Fruit fly (Drosophila melanogaster): ENCODE results near the gene CG43169.

CG43169 gene

DNA sequence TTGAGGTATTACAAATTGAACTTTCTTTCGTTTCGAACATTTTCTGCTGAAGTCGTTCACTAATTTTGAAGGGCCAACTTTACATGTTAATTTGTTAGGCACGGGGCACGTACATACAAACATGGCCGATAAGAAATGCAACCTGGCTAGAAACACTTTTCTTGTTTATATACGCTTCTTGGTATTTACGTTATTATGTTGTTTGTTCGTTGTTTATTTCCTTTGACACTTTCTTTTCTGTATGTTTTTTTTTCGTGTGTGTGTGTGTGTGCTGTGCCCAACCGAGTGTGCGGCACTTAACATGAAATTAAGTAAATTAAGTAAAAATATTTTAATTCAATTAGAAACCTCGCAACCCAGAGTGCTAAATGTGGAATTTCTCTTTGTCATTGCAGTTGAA is 37.2 kb upstream of the CG43169 start (continued):
- TF ChIP-seq CG8924 (tag; optimal IDR thresholded peaks at IDR 0.05) (no peak), Lim3 (GFP tag; IDR thresholded peaks at IDR 0.05) (no peak), HLH3B (GFP tag; IDR thresholded peaks at IDR 0.05) (peak; percentile 42; the same call in 1 of the 2 replicates), jumu (GFP tag; optimal IDR thresholded peaks at IDR 0.05) (no peak), grau (tag; optimal IDR thresholded peaks at IDR 0.05) (no peak), CG7987 (GFP tag; optimal IDR thresholded peaks at IDR 0.05) (no peak), nerfin-1 (tag; optimal IDR thresholded peaks at IDR 0.05) (peak; percentile 23), CG11398 (GFP tag; optimal IDR thresholded peaks at IDR 0.05) (peak; percentile 14), CG18011 (GFP tag; optimal IDR thresholded peaks at IDR 0.05) (no peak), CG11723 (GFP tag; optimal IDR thresholded peaks at IDR 0.05) (peak; percentile 2), CG1233 (GFP tag; optimal IDR thresholded peaks at IDR 0.05) (peak; percentile 25), gsb-n (tag; optimal IDR thresholded peaks at IDR 0.05) (peak; percentile 66), CHES-1-like (GFP tag; optimal IDR thresholded peaks at IDR 0.05) (no peak), zfh2 (GFP tag; optimal IDR thresholded peaks at IDR 0.05) (no peak), Jarid2 (GFP tag; optimal IDR thresholded peaks at IDR 0.05) (peak; percentile 7), chinmo (GFP tag; IDR thresholded peaks at IDR 0.05; ENCODE audit: partially characterized antibody) (no peak), usp (GFP tag; optimal IDR thresholded peaks at IDR 0.05) (no peak), stwl (tag; optimal IDR thresholded peaks at IDR 0.05) (no peak), CG12744 (GFP tag; optimal IDR thresholded peaks at IDR 0.05) (no peak), zen (tag; optimal IDR thresholded peaks at IDR 0.05) (no peak), CG3847 (GFP tag; IDR thresholded peaks at IDR 0.05) (no peak), Hr51 (GFP tag; optimal IDR thresholded peaks at IDR 0.05) (no peak), HHEX (GFP tag; optimal IDR thresholded peaks at IDR 0.05) (peak; percentile 28), cato (GFP tag; optimal IDR thresholded peaks at IDR 0.05; ENCODE audit: borderline replicate concordance) (no peak), Antp (GFP tag; optimal IDR thresholded peaks at IDR 0.05) (no peak), CG7556 (GFP tag; optimal IDR thresholded peaks at IDR 0.05) (peak; percentile 10), CG7357 (GFP tag; IDR thresholded peaks at IDR 0.05) (no peak), CG10959 (GFP tag; IDR thresholded peaks at IDR 0.05) (no peak), so (GFP tag; IDR thresholded peaks at IDR 0.05) (no peak), CrebB (tag; optimal IDR thresholded peaks at IDR 0.05) (no peak), CG14667 (GFP tag; IDR thresholded peaks at IDR 0.05) (no peak), Xbp1 (GFP tag; optimal IDR thresholded peaks at IDR 0.05) (no peak), CG11093 (GFP tag; IDR thresholded peaks at IDR 0.05) (no peak; the same call in 2 of the 3 replicates), Gsc (GFP tag; IDR thresholded peaks at IDR 0.05) (no peak), CG6689 (GFP tag; IDR thresholded peaks at IDR 0.05) (no peak), CG13894 (tag; optimal IDR thresholded peaks at IDR 0.05) (no peak), esg (GFP tag; conservative IDR thresholded peaks at IDR 0.05) (no peak), amos (GFP tag; IDR thresholded peaks at IDR 0.05; ENCODE audit: partially characterized antibody) (no peak), fd64A (GFP tag; optimal IDR thresholded peaks at IDR 0.05) (peak; percentile 78), Stat92E (GFP tag; optimal IDR thresholded peaks at IDR 0.05) (peak in 1 of 3 experiments; percentile 47), sug (tag; optimal IDR thresholded peaks at IDR 0.05) (no peak), exex (tag; optimal IDR thresholded peaks at IDR 0.05) (no peak), CG15479 (GFP tag; optimal IDR thresholded peaks at IDR 0.05) (no peak), CG33557 (GFP tag; optimal IDR thresholded peaks at IDR 0.05) (peak; percentile 63), NC2β (GFP tag; optimal IDR thresholded peaks at IDR 0.05) (peak; percentile 20), sisA (GFP tag; IDR thresholded peaks at IDR 0.05) (no peak), CG17359 (tag; optimal IDR thresholded peaks at IDR 0.05) (peak; percentile 75), phol (tag; optimal IDR thresholded peaks at IDR 0.05) (no peak), ci (GFP tag; IDR thresholded peaks at IDR 0.05) (peak; percentile 75), CG3065 (GFP tag; optimal IDR thresholded peaks at IDR 0.05) (no peak), Side (GFP tag; optimal IDR thresholded peaks at IDR 0.05) (no peak)

Data from whole organism, embryonic.